Worm (Caenorhabditis elegans): ENCODE measurements around the gene sams-4.

Gene sams-4

DNA sequence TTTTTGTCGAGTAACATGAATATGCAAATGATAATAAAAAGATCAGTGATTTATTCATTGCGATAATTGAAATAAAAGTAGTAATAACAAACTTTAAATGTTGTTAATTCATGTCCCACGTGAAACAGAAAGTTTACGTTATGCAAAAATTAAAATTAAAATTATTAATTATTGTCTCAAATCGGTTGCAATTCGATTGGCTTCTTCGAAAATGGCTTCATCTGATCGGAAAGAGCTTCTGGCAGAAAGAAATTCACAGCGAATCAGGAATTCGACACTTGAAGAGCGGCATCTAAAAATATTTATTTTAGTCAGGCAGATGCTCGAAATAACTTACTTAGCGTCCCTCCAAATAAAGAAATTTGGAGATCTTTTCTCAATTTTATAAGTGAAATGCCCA is 19.6 kb upstream of the sams-4 start, which contains the start of gene spe-27:
Gene spe-27, minus strand, starts transcription at position 101 of the 400 bp plus-strand sequence.
- TF ChIP-seq D2030.7 (GFP tag; IDR thresholded peaks at IDR 0.05) (no peak), ztf-28 (GFP tag; IDR thresholded peaks at IDR 0.05) (no peak), sea-2 (GFP tag; IDR thresholded peaks at IDR 0.05) (no peak), pbrm-1 (GFP tag; IDR thresholded peaks at IDR 0.05) (no peak), egl-44 (GFP tag; IDR thresholded peaks at IDR 0.05) (no peak), K11D2.4 (GFP tag; IDR thresholded peaks at IDR 0.05) (no peak), ztf-26 (tag; optimal IDR thresholded peaks at IDR 0.05) (no peak), ztf-25 (GFP tag; IDR thresholded peaks at IDR 0.05) (no peak), ceh-79 (tag; optimal IDR thresholded peaks at IDR 0.05) (no peak), Y79H2A.3 (GFP tag; conservative IDR thresholded peaks at IDR 0.05) (no peak), pha-4 (tag; optimal IDR thresholded peaks at IDR 0.05) (no peak), snpc-4 (GFP tag; optimal IDR thresholded peaks at IDR 0.05) (no peak), snpc-4 (tag; optimal IDR thresholded peaks at IDR 0.05) (no peak), chd-7 (tag; optimal IDR thresholded peaks at IDR 0.05) (no peak), aptf-3 (GFP tag; IDR thresholded peaks at IDR 0.05) (no peak), F55B11.4 (tag; optimal IDR thresholded peaks at IDR 0.05; ENCODE audit: borderline replicate concordance, insufficient read depth) (no peak), F57A8.1 (GFP tag; optimal IDR thresholded peaks at IDR 0.05) (no peak), fkh-3 (tag; optimal IDR thresholded peaks at IDR 0.05) (no peak), tbx-9 (tag; optimal IDR thresholded peaks at IDR 0.05; ENCODE audit: borderline replicate concordance) (no peak)

DNA sequence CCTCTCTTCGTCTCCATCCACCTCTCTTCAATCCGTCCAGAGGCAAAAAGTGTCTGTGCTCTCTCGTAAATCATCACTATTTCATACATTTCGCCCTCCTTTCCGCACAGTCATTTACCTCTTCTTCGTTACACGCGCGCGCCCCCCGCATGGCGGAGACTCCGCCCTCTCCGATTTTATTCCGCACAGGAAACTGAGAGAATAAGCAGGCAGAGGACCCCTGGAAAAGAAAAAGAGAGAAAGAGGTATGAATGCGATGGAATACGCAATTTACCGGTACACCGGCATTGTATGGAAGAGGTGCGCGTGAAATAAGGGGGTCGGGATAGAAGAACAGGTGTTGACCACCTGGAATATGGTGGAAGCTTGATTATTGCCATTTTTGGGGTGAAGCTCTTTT is 14.6 kb upstream of the sams-4 start:
- TF ChIP-seq aptf-3 (GFP tag; IDR thresholded peaks at IDR 0.05) (no peak), attf-5 (GFP tag; optimal IDR thresholded peaks at IDR 0.05) (no peak), atf-7 (tag; optimal IDR thresholded peaks at IDR 0.05) (no peak), ztf-3 (GFP tag; optimal IDR thresholded peaks at IDR 0.05) (no peak), ekl-4 (GFP tag; IDR thresholded peaks at IDR 0.05) (no peak)

DNA sequence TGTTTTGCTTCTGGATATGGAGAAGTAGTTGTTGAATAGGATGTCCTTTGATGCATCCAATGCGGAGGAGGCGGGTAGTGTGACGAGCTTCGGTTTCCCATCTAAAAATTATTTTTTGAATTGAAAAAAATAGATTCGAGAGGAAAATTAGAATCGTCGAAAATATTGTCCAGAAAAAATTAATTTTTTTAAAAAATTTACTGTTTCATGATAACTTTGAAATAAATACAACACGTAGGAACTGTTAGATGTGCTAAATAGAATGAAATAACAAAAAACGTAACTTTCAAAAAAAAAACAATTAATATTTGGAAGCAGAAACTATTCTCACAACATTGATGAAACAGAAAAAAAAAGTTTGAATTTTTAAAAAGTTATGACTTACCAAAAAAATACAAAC is 13.7 kb upstream of the sams-4 start, which contains the start of gene C06E7.4:
Gene C06E7.4, minus strand, starts transcription at position 101 of the 400 bp plus-strand sequence.
- TF ChIP-seq mxl-1 (tag; optimal IDR thresholded peaks at IDR 0.05) = no peak
- no peak for TF ChIP-seq attf-6 (GFP tag; IDR thresholded peaks at IDR 0.05)
- no peak for TF ChIP-seq nfya-1 (tag; optimal IDR thresholded peaks at IDR 0.05; ENCODE audit: borderline replicate concordance, insufficient read depth)
- no peak for TF ChIP-seq K11D2.4 (GFP tag; IDR thresholded peaks at IDR 0.05)
- TF ChIP-seq madf-6 (GFP tag; IDR thresholded peaks at IDR 0.05) = no peak
- TF ChIP-seq hsf-1 (GFP tag; IDR thresholded peaks at IDR 0.05) = no peak
- no peak for TF ChIP-seq atf-7 (tag; optimal IDR thresholded peaks at IDR 0.05)
- TF ChIP-seq snpc-4 (GFP tag; optimal IDR thresholded peaks at IDR 0.05) = no peak
- no peak for TF ChIP-seq snpc-4 (tag; optimal IDR thresholded peaks at IDR 0.05)
- TF ChIP-seq Y67H2A.10 (GFP tag; conservative IDR thresholded peaks at IDR 0.05) = no peak
- no peak for TF ChIP-seq nhr-120 (GFP tag; IDR thresholded peaks at IDR 0.05)
- TF ChIP-seq egrh-3 (GFP tag; IDR thresholded peaks at IDR 0.05) = no peak
- TF ChIP-seq attf-3 (GFP tag; conservative IDR thresholded peaks at IDR 0.05) = no peak
- TF ChIP-seq ztf-22 (GFP tag; optimal IDR thresholded peaks at IDR 0.05) = no peak
- TF ChIP-seq aptf-3 (GFP tag; IDR thresholded peaks at IDR 0.05) = no peak
- no peak for TF ChIP-seq nfyb-1 (GFP tag; IDR thresholded peaks at IDR 0.05)
- no peak for TF ChIP-seq dpl-1 (GFP tag; optimal IDR thresholded peaks at IDR 0.05)
- no peak for TF ChIP-seq akir-1 (GFP tag; optimal IDR thresholded peaks at IDR 0.05)
- TF ChIP-seq somi-1 (GFP tag; optimal IDR thresholded peaks at IDR 0.05) = no peak
- TF ChIP-seq sptf-2 (GFP tag; optimal IDR thresholded peaks at IDR 0.05) = no peak
- TF ChIP-seq ceh-79 (tag; optimal IDR thresholded peaks at IDR 0.05) = no peak
